Worm (Caenorhabditis elegans) whole organism, midembryonic: Measurements from ENCODE around the gene rps-8.

Source experiments
- T22C8.4 ChIP-seq: fragments of 200-800 bp; sonication (Bioruptor generic); IDR thresholded peaks from 2 replicates; pipeline ENCODE4 v1.3.6; 2022; ENCODE audit warnings: missing genetic modification characterization, missing compliant biosample characterization
- cog-1 ChIP-seq: sonication (generic microtip); optimal IDR thresholded peaks from 2 replicates; lab custom pipeline; 2016; ENCODE audit warnings: missing genetic modification characterization, missing compliant biosample characterization
- flt-1 ChIP-seq: fragments of 200-800 bp; sonication (Bioruptor generic); IDR thresholded peaks from 2 replicates; pipeline ENCODE4 v1.3.6; 2022; ENCODE audit warnings: missing genetic modification characterization, missing compliant biosample characterization
- klf-2 ChIP-seq: fragments of 200-800 bp; sonication (Bioruptor generic); conservative IDR thresholded peaks from 2 replicates; pipeline ENCODE4 v1.3.6; 2022; ENCODE audit warnings: missing genetic modification reagents, missing genetic modification characterization, missing compliant biosample characterization
- med-1 ChIP-seq: sonication (generic microtip); optimal IDR thresholded peaks from 2 replicates; lab custom pipeline; 2017; ENCODE audit warnings: missing genetic modification characterization, mild to moderate bottlenecking, missing compliant biosample characterization, antibody characterized with exemption, missing genetic modification reagents; ENCODE audit not compliant: insufficient read depth
- ref-1 ChIP-seq: fragments of 200-800 bp; sonication (Bioruptor generic); conservative IDR thresholded peaks from 2 replicates; pipeline ENCODE4 v1.3.6; 2022; ENCODE audit warnings: missing genetic modification reagents, missing genetic modification characterization, missing compliant biosample characterization
- tab-1 ChIP-seq: fragments of 200-800 bp; sonication (Bioruptor generic); IDR thresholded peaks from 2 replicates; pipeline ENCODE4 v1.3.6; 2022; ENCODE audit warnings: missing genetic modification characterization, missing compliant biosample characterization

DNA sequence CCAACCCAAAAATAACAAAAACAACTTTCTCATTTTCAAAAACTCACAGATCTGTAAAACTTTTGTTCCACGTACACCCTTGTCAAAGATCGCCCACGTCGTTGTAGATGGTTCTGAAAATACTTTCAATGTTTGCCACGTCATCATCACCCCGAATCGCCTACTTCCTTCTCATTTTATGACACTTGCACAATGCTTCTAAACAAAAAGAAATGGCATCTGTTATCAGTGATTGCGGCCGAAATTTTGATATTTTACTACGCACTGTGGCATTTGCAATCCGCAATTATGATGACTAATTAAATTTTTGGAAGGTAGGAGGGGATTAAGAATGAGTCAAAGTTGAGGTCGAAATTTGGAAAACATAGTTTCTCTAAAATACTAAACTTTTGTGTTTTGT lies 12.0 kb upstream of the rps-8 start:
- TF ChIP-seq tab-1 (GFP tag; lab: Robert Waterston, UW), result no peak
- TF ChIP-seq flt-1, result no peak
- no peak for TF ChIP-seq med-1
- no peak for TF ChIP-seq cog-1
- no peak for TF ChIP-seq klf-2 (GFP tag; lab: Robert Waterston, UW)
- TF ChIP-seq ref-1, result no peak
- no peak for TF ChIP-seq T22C8.4 (GFP tag; lab: Robert Waterston, UW)
